Worm (Caenorhabditis elegans): Measurements from ENCODE around the gene F34H10.3.

ce11 chrX:9665944-9666343, 31.1 kb upstream of the F34H10.3 start:
- TF ChIP-seq ama-1 (optimal IDR thresholded peaks at IDR 0.05) (no peak), ceh-36 (tag; optimal IDR thresholded peaks at IDR 0.05) (no peak), B0310.2 (tag; optimal IDR thresholded peaks at IDR 0.05) (no peak), scrt-1 (GFP tag; IDR thresholded peaks at IDR 0.05) (no peak), flt-1 (GFP tag; IDR thresholded peaks at IDR 0.05) (no peak), tbx-11 (GFP tag; IDR thresholded peaks at IDR 0.05) (no peak), hnd-1 (tag; optimal IDR thresholded peaks at IDR 0.05) (no peak), aly-1 (tag; optimal IDR thresholded peaks at IDR 0.05) (no peak), ets-7 (tag; optimal IDR thresholded peaks at IDR 0.05) (no peak), tra-4 (tag; optimal IDR thresholded peaks at IDR 0.05) (no peak), sea-1 (GFP tag; conservative IDR thresholded peaks at IDR 0.05) (no peak), F13C5.2 (tag; optimal IDR thresholded peaks at IDR 0.05) (no peak)

Data from whole organism, early embryonic.